Worm (Caenorhabditis elegans): Measurements from ENCODE around the gene egl-27.
A peak's percentile ranks its signal among the peaks of the same experiment; 100 is the strongest.

The egl-27 gene

ce11 chrII:6844227-6845005 is 9.6 kb downstream of the egl-27 start:
- peak; percentile 47 for TF ChIP-seq hlh-30 (tag; optimal IDR thresholded peaks at IDR 0.05; ENCODE audit: insufficient read depth)
- TF ChIP-seq lsy-2 (tag; optimal IDR thresholded peaks at IDR 0.05) = peak in 1 of 2 experiments; percentile 18
- no peak for TF ChIP-seq F37D6.2 (tag; optimal IDR thresholded peaks at IDR 0.05)
- no peak for TF ChIP-seq nhr-76 (tag; optimal IDR thresholded peaks at IDR 0.05)
- TF ChIP-seq egl-43 (GFP tag; IDR thresholded peaks at IDR 0.05) = no peak
- TF ChIP-seq lin-38 (GFP tag; IDR thresholded peaks at IDR 0.05) = no peak
- peak; percentile 12 for TF ChIP-seq aha-1 (tag)
- peak; percentile 42 for TF ChIP-seq ces-1 (GFP tag; optimal IDR thresholded peaks at IDR 0.05)
- TF ChIP-seq unc-62 (GFP tag; optimal IDR thresholded peaks at IDR 0.05 in 1 of 2) = peak in 1 of 2 experiments; percentile 84
- no peak for TF ChIP-seq unc-62 (tag; optimal IDR thresholded peaks at IDR 0.05)
- peak; percentile 48 for TF ChIP-seq ceh-28 (tag; optimal IDR thresholded peaks at IDR 0.05)
- peak; percentile 36 for TF ChIP-seq dve-1 (tag; optimal IDR thresholded peaks at IDR 0.05; ENCODE audit: insufficient read depth)
- peak; percentile 45 for TF ChIP-seq mes-2 (tag; optimal IDR thresholded peaks at IDR 0.05; ENCODE audit: poor library complexity, severe bottlenecking)

DNA sequence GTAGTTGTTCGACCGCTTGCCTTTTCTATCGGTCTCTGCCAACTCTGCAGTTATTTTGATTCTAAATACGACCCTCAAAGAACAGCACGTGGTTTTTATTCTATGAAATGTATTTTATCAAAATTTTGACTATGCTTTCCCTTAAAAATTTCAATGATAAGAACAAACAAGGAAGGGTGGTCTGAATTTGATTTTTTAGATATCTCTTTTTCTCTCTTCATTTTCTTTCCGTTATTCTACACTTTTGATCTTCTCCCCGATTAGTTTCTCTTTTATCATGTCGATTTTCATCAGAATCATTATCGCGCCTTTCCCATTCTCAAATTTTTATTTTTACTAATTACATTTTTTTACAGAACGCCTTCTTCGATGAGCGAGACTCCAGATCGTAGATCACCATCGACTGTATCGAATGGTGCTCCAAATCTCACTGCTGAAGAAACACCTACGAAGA is 10.2 kb downstream of the egl-27 start:
- TF ChIP-seq daf-16 (GFP tag; optimal IDR thresholded peaks at IDR 0.05) (no peak), daf-16 (tag; optimal IDR thresholded peaks at IDR 0.05) (peak; percentile 8), daf-12 (tag; optimal IDR thresholded peaks at IDR 0.05) (no peak), spr-1 (tag; optimal IDR thresholded peaks at IDR 0.05) (no peak), T26A8.4 (GFP tag; IDR thresholded peaks at IDR 0.05) (no peak), fos-1 (tag; optimal IDR thresholded peaks at IDR 0.05) (no peak), ZK546.5 (tag; optimal IDR thresholded peaks at IDR 0.05) (no peak), mep-1 (tag; optimal IDR thresholded peaks at IDR 0.05) (no peak), dve-1 (tag; optimal IDR thresholded peaks at IDR 0.05; ENCODE audit: insufficient read depth) (peak; percentile 48), nhr-28 (tag; optimal IDR thresholded peaks at IDR 0.05) (peak; percentile 53), zag-1 (tag; optimal IDR thresholded peaks at IDR 0.05) (no peak), fkh-10 (GFP tag; optimal IDR thresholded peaks at IDR 0.05) (no peak), zfp-2 (tag; optimal IDR thresholded peaks at IDR 0.05) (no peak), duxl-1 (tag; optimal IDR thresholded peaks at IDR 0.05; ENCODE audit: poor library complexity) (no peak), mdl-1 (tag; optimal IDR thresholded peaks at IDR 0.05) (peak in 1 of 2 experiments; percentile 38), dmd-9 (GFP tag; IDR thresholded peaks at IDR 0.05) (no peak), unc-39 (tag; optimal IDR thresholded peaks at IDR 0.05) (no peak)

ce11 chrII:6846723-6847122 is 11.9 kb downstream of the egl-27 start:
- TF ChIP-seq set-16 (GFP tag; IDR thresholded peaks at IDR 0.05) (peak; percentile 86), lin-39 (tag; optimal IDR thresholded peaks at IDR 0.05) (no peak), nhr-6 (tag; optimal IDR thresholded peaks at IDR 0.05) (no peak), nhr-10 (tag; optimal IDR thresholded peaks at IDR 0.05) (no peak), skn-1 (tag; optimal IDR thresholded peaks at IDR 0.05) (no peak), zip-11 (GFP tag; IDR thresholded peaks at IDR 0.05) (no peak), dpl-1 (GFP tag; optimal IDR thresholded peaks at IDR 0.05) (no peak), nhr-111 (GFP tag; optimal IDR thresholded peaks at IDR 0.05) (no peak), lin-1 (GFP tag; IDR thresholded peaks at IDR 0.05) (no peak), hlh-30 (tag; optimal IDR thresholded peaks at IDR 0.05; ENCODE audit: insufficient read depth) (peak; percentile 7), ctbp-1 (GFP tag; IDR thresholded peaks at IDR 0.05) (no peak)

All from whole organism, L4 larva.